Worm (Caenorhabditis elegans) whole organism, young adult: ENCODE data around the gene taf-13.

Experiments
- B0019.2 ChIP-seq: fragments of 200-800 bp; sonication (Bioruptor generic); conservative IDR thresholded peaks from 2 replicates; pipeline ENCODE4 v1.3.6; 2022; ENCODE audit warnings: missing genetic modification reagents, missing genetic modification characterization, missing compliant biosample characterization
- B0035.1 ChIP-seq: sonication (generic microtip); optimal IDR thresholded peaks from 2 replicates; lab custom pipeline; 2016; ENCODE audit warnings: missing genetic modification characterization, mild to moderate bottlenecking, missing compliant biosample characterization, missing genotype, missing genetic modification reagents
- B0261.1 ChIP-seq: sonication (generic microtip); optimal IDR thresholded peaks from 2 replicates; lab custom pipeline; 2016; ENCODE audit warnings: mild to moderate bottlenecking, missing genetic modification characterization, moderate library complexity, missing compliant biosample characterization
- C06A6.2 ChIP-seq: fragments of 200-800 bp; sonication (Bioruptor generic); conservative IDR thresholded peaks from 2 replicates; pipeline ENCODE4 v1.3.6; 2022; ENCODE audit warnings: missing genetic modification characterization, missing compliant biosample characterization
- F10E7.11 ChIP-seq: sonication (generic microtip); optimal IDR thresholded peaks from 2 replicates; lab custom pipeline; 2017; ENCODE audit warnings: mild to moderate bottlenecking, missing genetic modification characterization, moderate library complexity, missing compliant biosample characterization
- F33H1.4 ChIP-seq: fragments of 200-800 bp; sonication (Bioruptor generic); IDR thresholded peaks from 2 replicates; pipeline ENCODE4 v1.3.6; 2022; ENCODE audit warnings: missing genetic modification reagents, missing genetic modification characterization, missing compliant biosample characterization
- F39B2.1 ChIP-seq: fragments of 200-800 bp; sonication (Bioruptor generic); IDR thresholded peaks from 2 replicates; pipeline ENCODE4 v1.3.6; 2022; ENCODE audit warnings: missing genetic modification reagents, missing genetic modification characterization, missing compliant biosample characterization
- F49E8.2 ChIP-seq: sonication (generic microtip); optimal IDR thresholded peaks from 3 replicates; lab custom pipeline; 2017; ENCODE audit warnings: missing genetic modification characterization, mild to moderate bottlenecking, missing compliant biosample characterization, antibody characterized with exemption, moderate library complexity; ENCODE audit not compliant: insufficient read depth
- F57A8.1 ChIP-seq: fragments of 200-800 bp; sonication (Bioruptor generic); optimal IDR thresholded peaks from 2 replicates; lab custom pipeline; 2018; ENCODE audit warnings: mild to moderate bottlenecking, missing genetic modification characterization, moderate library complexity, missing compliant biosample characterization
- K11D2.4 ChIP-seq: fragments of 200-800 bp; sonication (Bioruptor generic); IDR thresholded peaks from 2 replicates; pipeline ENCODE4 v1.3.6; 2022; ENCODE audit warnings: missing genetic modification reagents, missing genetic modification characterization, missing compliant biosample characterization
- T26A5.8 ChIP-seq: sonication (generic microtip); optimal IDR thresholded peaks from 2 replicates; lab custom pipeline; 2016; ENCODE audit warnings: missing genetic modification characterization, missing compliant biosample characterization
- Y53F4B.3 ChIP-seq: fragments of 200-800 bp; sonication (Bioruptor generic); IDR thresholded peaks from 2 replicates; pipeline ENCODE4 v1.3.6; 2022; ENCODE audit warnings: missing genetic modification reagents, missing genetic modification characterization, missing compliant biosample characterization
- Y79H2A.3 ChIP-seq: fragments of 200-800 bp; sonication (Bioruptor generic); conservative IDR thresholded peaks from 2 replicates; pipeline ENCODE4 v1.3.6; 2022; ENCODE audit warnings: missing genetic modification reagents, missing genetic modification characterization, missing compliant biosample characterization
- ZK185.1 ChIP-seq: sonication (generic microtip); optimal IDR thresholded peaks from 2 replicates; lab custom pipeline; 2016; ENCODE audit warnings: mild to moderate bottlenecking, missing genetic modification characterization, missing compliant biosample characterization; ENCODE audit not compliant: poor library complexity, severe bottlenecking
- akir-1 ChIP-seq: fragments of 200-800 bp; sonication (Bioruptor generic); optimal IDR thresholded peaks from 2 replicates; lab custom pipeline; 2018; ENCODE audit warnings: mild to moderate bottlenecking, missing genetic modification characterization, moderate library complexity, missing compliant biosample characterization
- ama-1 ChIP-seq, 3 experiments: fragments of 150-350 bp in 1 of 3; sonication (generic microtip) in 2 of 3; optimal IDR thresholded peaks; 2 replicates each; lab custom pipeline; 2014 to 2018; ENCODE audit warnings: missing biosample characterization in 2 of 3, missing genetic modification characterization in 2 of 3, missing genetic modification reagents in 2 of 3
- attf-3 ChIP-seq: fragments of 200-800 bp; sonication (Bioruptor generic); conservative IDR thresholded peaks from 2 replicates; pipeline ENCODE4 v1.3.6; 2022; ENCODE audit warnings: missing genetic modification reagents, missing genetic modification characterization, missing compliant biosample characterization
- attf-5 ChIP-seq: fragments of 200-800 bp; sonication (Bioruptor generic); optimal IDR thresholded peaks from 2 replicates; lab custom pipeline; 2018; ENCODE audit warnings: mild to moderate bottlenecking, missing genetic modification characterization, missing compliant biosample characterization
- bed-2 ChIP-seq: fragments of 200-800 bp; sonication (Bioruptor generic); IDR thresholded peaks from 2 replicates; pipeline ENCODE4 v1.3.6; 2022; ENCODE audit warnings: missing genetic modification reagents, missing genetic modification characterization, missing compliant biosample characterization
- ceh-100 ChIP-seq: fragments of 200-800 bp; sonication (Bioruptor generic); IDR thresholded peaks from 2 replicates; pipeline ENCODE4 v1.3.6; 2022; ENCODE audit warnings: missing genetic modification reagents, missing genetic modification characterization, missing compliant biosample characterization
- ceh-40 ChIP-seq: fragments of 200-800 bp; sonication (Bioruptor generic); IDR thresholded peaks from 2 replicates; pipeline ENCODE4 v1.3.6; 2022; ENCODE audit warnings: missing genetic modification characterization, missing compliant biosample characterization
- ceh-91 ChIP-seq: fragments of 200-800 bp; sonication (Bioruptor generic); IDR thresholded peaks from 2 replicates; pipeline ENCODE4 v1.3.6; 2022; ENCODE audit warnings: missing genetic modification reagents, missing genetic modification characterization, missing compliant biosample characterization
- dox-1 ChIP-seq: fragments of 200-800 bp; sonication (Bioruptor generic); IDR thresholded peaks from 2 replicates; pipeline ENCODE4 v1.3.6; 2022; ENCODE audit warnings: missing genetic modification reagents, missing genetic modification characterization, missing compliant biosample characterization
- dpff-1 ChIP-seq: sonication (generic microtip); optimal IDR thresholded peaks from 2 replicates; lab custom pipeline; 2017; ENCODE audit warnings: mild to moderate bottlenecking, missing genetic modification characterization, missing compliant biosample characterization
- egl-44 ChIP-seq: fragments of 200-800 bp; sonication (Bioruptor generic); IDR thresholded peaks from 2 replicates; pipeline ENCODE4 v1.3.6; 2022; ENCODE audit warnings: missing genetic modification reagents, missing genetic modification characterization, missing compliant biosample characterization
- ekl-4 ChIP-seq: fragments of 200-800 bp; sonication (Bioruptor generic); IDR thresholded peaks from 2 replicates; pipeline ENCODE4 v1.3.6; 2022; ENCODE audit warnings: missing genetic modification reagents, missing genetic modification characterization, missing compliant biosample characterization
- him-1 ChIP-seq: sonication (generic microtip); optimal IDR thresholded peaks from 2 replicates; lab custom pipeline; 2016; ENCODE audit warnings: missing genotype, missing genetic modification reagents, missing genetic modification characterization, missing compliant biosample characterization
- hlh-12 ChIP-seq: sonication (generic microtip); optimal IDR thresholded peaks from 2 replicates; lab custom pipeline; 2016; ENCODE audit warnings: missing genetic modification characterization, missing compliant biosample characterization
- hrde-1 ChIP-seq: sonication (generic microtip); optimal IDR thresholded peaks from 2 replicates; lab custom pipeline; 2016; ENCODE audit warnings: missing genetic modification characterization, mild to moderate bottlenecking, missing compliant biosample characterization, moderate library complexity, missing genotype, missing genetic modification reagents, borderline replicate concordance
- hsf-1 ChIP-seq: fragments of 200-800 bp; sonication (Bioruptor generic); IDR thresholded peaks from 2 replicates; pipeline ENCODE4 v1.3.6; 2022; ENCODE audit warnings: missing genetic modification reagents, missing genetic modification characterization, missing compliant biosample characterization
- let-607 ChIP-seq, 2 experiments: fragments of 200-800 bp in 1 of 2; sonication (Bioruptor generic) in 1 of 2; sonication (generic microtip) in 1 of 2; optimal IDR thresholded peaks; 2 replicates each; lab custom pipeline; 2016 to 2018; ENCODE audit warnings: mild to moderate bottlenecking in 2 of 2, missing compliant biosample characterization in 2 of 2, missing genetic modification characterization in 2 of 2, moderate library complexity in 2 of 2, missing genotype in 1 of 2
- lin-35 ChIP-seq, 3 experiments: fragments of 150-350 bp in 2 of 3; sonication (generic microtip) in 1 of 3; optimal IDR thresholded peaks; 2 replicates each; lab custom pipeline; 2014 to 2018; ENCODE audit warnings: missing biosample characterization in 3 of 3, missing genetic modification characterization in 3 of 3, missing genetic modification reagents in 3 of 3
- lin-54 ChIP-seq: fragments of 200-800 bp; sonication (Bioruptor generic); optimal IDR thresholded peaks from 2 replicates; lab custom pipeline; 2018; ENCODE audit warnings: mild to moderate bottlenecking, missing genetic modification characterization, missing compliant biosample characterization
- lsl-1 ChIP-seq: fragments of 200-800 bp; sonication (Bioruptor generic); optimal IDR thresholded peaks from 2 replicates; lab custom pipeline; 2018; ENCODE audit warnings: mild to moderate bottlenecking, missing genetic modification characterization, moderate library complexity, missing compliant biosample characterization
- madf-6 ChIP-seq: fragments of 200-800 bp; sonication (Bioruptor generic); IDR thresholded peaks from 2 replicates; pipeline ENCODE4 v1.3.6; 2022; ENCODE audit warnings: missing genetic modification reagents, missing genetic modification characterization, missing compliant biosample characterization
- mcd-1 ChIP-seq: fragments of 200-800 bp; sonication (Bioruptor generic); IDR thresholded peaks from 2 replicates; pipeline ENCODE4 v1.3.6; 2022; ENCODE audit warnings: missing genetic modification reagents, missing genetic modification characterization, missing compliant biosample characterization
- mel-28 ChIP-seq: sonication (generic microtip); optimal IDR thresholded peaks from 2 replicates; lab custom pipeline; 2016; ENCODE audit warnings: borderline replicate concordance, mild to moderate bottlenecking, missing genetic modification characterization, missing compliant biosample characterization
- mes-4 ChIP-seq: sonication (generic microtip); optimal IDR thresholded peaks from 2 replicates; lab custom pipeline; 2016; ENCODE audit warnings: missing genotype, missing genetic modification characterization, missing compliant biosample characterization
- nhr-179 ChIP-seq: sonication (generic microtip); optimal IDR thresholded peaks from 2 replicates; lab custom pipeline; 2016; ENCODE audit warnings: mild to moderate bottlenecking, missing genetic modification characterization, missing compliant biosample characterization
- rcor-1 ChIP-seq: fragments of 200-800 bp; sonication (Bioruptor generic); IDR thresholded peaks from 2 replicates; pipeline ENCODE4 v1.3.6; 2022; ENCODE audit warnings: missing genetic modification reagents, missing genetic modification characterization, missing compliant biosample characterization
- repo-1 ChIP-seq: sonication (generic microtip); optimal IDR thresholded peaks from 2 replicates; lab custom pipeline; 2017; ENCODE audit warnings: mild to moderate bottlenecking, missing genetic modification characterization, missing compliant biosample characterization
- snpc-1.3 ChIP-seq: sonication (generic microtip); optimal IDR thresholded peaks from 2 replicates; lab custom pipeline; 2017; ENCODE audit warnings: missing genetic modification characterization, mild to moderate bottlenecking, missing compliant biosample characterization, antibody characterized with exemption, moderate library complexity, missing genotype, missing genetic modification reagents; ENCODE audit not compliant: insufficient read depth
- sptf-2 ChIP-seq: fragments of 200-800 bp; sonication (Bioruptor generic); optimal IDR thresholded peaks from 2 replicates; lab custom pipeline; 2018; ENCODE audit warnings: mild to moderate bottlenecking, missing genetic modification characterization, missing compliant biosample characterization
- unc-130 ChIP-seq: sonication (generic microtip); optimal IDR thresholded peaks from 2 replicates; lab custom pipeline; 2016; ENCODE audit warnings: missing genetic modification reagents, missing genetic modification characterization, missing compliant biosample characterization
- unc-62 ChIP-seq: fragments of 150-350 bp; optimal IDR thresholded peaks from 2 replicates; lab custom pipeline; 2014; ENCODE audit warnings: missing biosample characterization, missing genetic modification reagents, missing genetic modification characterization
- xnd-1 ChIP-seq: sonication (generic microtip); optimal IDR thresholded peaks from 2 replicates; lab custom pipeline; 2016; ENCODE audit warnings: missing genotype, missing genetic modification reagents, missing genetic modification characterization, missing compliant biosample characterization
- ztf-18 ChIP-seq: sonication (generic microtip); optimal IDR thresholded peaks from 2 replicates; lab custom pipeline; 2016; ENCODE audit warnings: missing genotype, mild to moderate bottlenecking, missing genetic modification characterization, missing compliant biosample characterization
- ztf-3 ChIP-seq: fragments of 200-800 bp; sonication (Bioruptor generic); optimal IDR thresholded peaks from 2 replicates; lab custom pipeline; 2018; ENCODE audit warnings: mild to moderate bottlenecking, missing genetic modification characterization, missing compliant biosample characterization

The taf-13 gene

ce11 chrII:10574177-10574576 lies 31.2 kb downstream of the taf-13 start:
- TF ChIP-seq attf-5 (GFP tag; lab: Kevin White, UChicago) (no peak), unc-62 (GFP tag; lab: Kevin White, UChicago) (no peak), ama-1 (optimal IDR thresholded peaks at IDR 0.05; lab: Kevin White, UChicago) (no peak), ama-1 (GFP tag; optimal IDR thresholded peaks at IDR 0.05; lab: Kevin White, UChicago) (peak in 1 of 2 experiments; percentile 67), hlh-12 (tag; lab: Kevin White, UChicago) (no peak), B0035.1 (tag; lab: Kevin White, UChicago) (no peak), snpc-1.3 (tag; lab: Kevin White, UChicago) (peak; percentile 35), ekl-4 (peak; percentile 10; the same call in 1 of the 2 replicates), xnd-1 (tag; lab: Kevin White, UChicago) (no peak), mes-4 (tag; lab: Kevin White, UChicago) (no peak), ceh-91 (GFP tag; lab: Robert Waterston, UW) (0 out of 2 replicates have a peak, but pooled peaks have one; percentile 15), hsf-1 (0 out of 2 replicates have a peak, but pooled peaks have one; percentile 50), ceh-100 (GFP tag; lab: Robert Waterston, UW) (0 out of 2 replicates have a peak, but pooled peaks have one; percentile 9), lin-54 (GFP tag; lab: Kevin White, UChicago) (peak; percentile 24), F57A8.1 (GFP tag; lab: Kevin White, UChicago) (no peak), hrde-1 (peak; percentile 87), ZK185.1 (tag; lab: Kevin White, UChicago) (no peak), ceh-40 (GFP tag; lab: Robert Waterston, UW) (no peak), F10E7.11 (no peak), ztf-3 (GFP tag; lab: Kevin White, UChicago) (no peak), T26A5.8 (tag; lab: Kevin White, UChicago) (no peak), akir-1 (no peak), nhr-179 (tag; lab: Kevin White, UChicago) (no peak), mel-28 (tag; lab: Kevin White, UChicago) (no peak), repo-1 (tag; lab: Kevin White, UChicago) (no peak), C06A6.2 (no peak), him-1 (tag; lab: Kevin White, UChicago) (peak; percentile 18), ztf-18 (tag; lab: Kevin White, UChicago) (no peak), sptf-2 (GFP tag; lab: Kevin White, UChicago) (no peak), K11D2.4 (GFP tag; lab: Robert Waterston, UW) (no peak), B0019.2 (GFP tag; lab: Robert Waterston, UW) (no peak), F33H1.4 (no peak), Y53F4B.3 (GFP tag; lab: Robert Waterston, UW) (no peak), dpff-1 (tag; lab: Kevin White, UChicago) (no peak), unc-130 (GFP tag; lab: Kevin White, UChicago) (no peak), F49E8.2 (no peak), dox-1 (GFP tag; lab: Robert Waterston, UW) (no peak), attf-3 (GFP tag; lab: Robert Waterston, UW) (no peak), mcd-1 (GFP tag; lab: Robert Waterston, UW) (no peak), bed-2 (GFP tag; lab: Robert Waterston, UW) (no peak), B0261.1 (tag; lab: Kevin White, UChicago) (no peak), lin-35 (GFP tag; optimal IDR thresholded peaks at IDR 0.05; lab: Kevin White, UChicago) (no peak), Y79H2A.3 (no peak), rcor-1 (GFP tag; lab: Robert Waterston, UW) (0 out of 2 replicates have a peak, but pooled peaks have one; percentile 19), madf-6 (GFP tag; lab: Robert Waterston, UW) (peak; percentile 60), lsl-1 (GFP tag; lab: Kevin White, UChicago) (no peak), let-607 (tag; optimal IDR thresholded peaks at IDR 0.05; lab: Kevin White, UChicago) (no peak), F39B2.1 (no peak), egl-44 (GFP tag; lab: Robert Waterston, UW) (no peak)
